Worm (Caenorhabditis elegans) whole organism, L2 larva: Measurements from ENCODE around the gene T04A8.7.

ENCODE experiments used
- C34F6.9 ChIP-seq: fragments of 150-350 bp; optimal IDR thresholded peaks from 2 replicates; lab custom pipeline; 2014; ENCODE audit warnings: missing biosample characterization, missing genetic modification characterization
- F13H6.1 ChIP-seq: sonication (generic microtip); optimal IDR thresholded peaks from 2 replicates; lab custom pipeline; 2016; ENCODE audit warnings: missing genetic modification characterization, missing compliant biosample characterization
- ZK546.5 ChIP-seq: sonication (generic microtip); optimal IDR thresholded peaks from 2 replicates; lab custom pipeline; 2017; ENCODE audit warnings: missing biosample characterization, missing genetic modification characterization
- aly-2 ChIP-seq: fragments of 150-350 bp; optimal IDR thresholded peaks from 2 replicates; lab custom pipeline; 2014; ENCODE audit warnings: missing biosample characterization, missing genetic modification characterization
- ama-1 ChIP-seq: fragments of 150-350 bp; optimal IDR thresholded peaks from 2 replicates; lab custom pipeline; 2018; ENCODE audit warnings: inconsistent platforms
- blmp-1 ChIP-seq: sonication (generic microtip); optimal IDR thresholded peaks from 2 replicates; lab custom pipeline; 2017; ENCODE audit warnings: missing genetic modification characterization, mild to moderate bottlenecking, missing compliant biosample characterization, antibody characterized with exemption, moderate library complexity; ENCODE audit not compliant: insufficient read depth
- ceh-16 ChIP-seq: fragments of 150-350 bp; optimal IDR thresholded peaks from 2 replicates; lab custom pipeline; 2014; ENCODE audit warnings: missing biosample characterization, missing genetic modification characterization
- ceh-82 ChIP-seq: fragments of 150-350 bp; optimal IDR thresholded peaks from 2 replicates; lab custom pipeline; 2014; ENCODE audit warnings: missing biosample characterization, missing genetic modification characterization
- crh-2 ChIP-seq: sonication (generic microtip); optimal IDR thresholded peaks from 2 replicates; lab custom pipeline; 2017; ENCODE audit warnings: missing biosample characterization, missing genetic modification characterization
- egl-27 ChIP-seq: sonication (generic microtip); optimal IDR thresholded peaks from 3 replicates; lab custom pipeline; 2017; ENCODE audit warnings: missing biosample characterization, missing genetic modification reagents, missing genetic modification characterization
- elt-1 ChIP-seq: fragments of 150-350 bp; optimal IDR thresholded peaks from 2 replicates; lab custom pipeline; 2014; ENCODE audit warnings: missing biosample characterization, missing genetic modification characterization
- elt-3 ChIP-seq: sonication (generic microtip); optimal IDR thresholded peaks from 2 replicates; lab custom pipeline; 2017; ENCODE audit warnings: missing biosample characterization, missing genetic modification characterization
- gmeb-1 ChIP-seq: fragments of 150-350 bp; optimal IDR thresholded peaks from 2 replicates; lab custom pipeline; 2014; ENCODE audit warnings: missing biosample characterization, missing genetic modification characterization
- lin-11 ChIP-seq: fragments of 150-350 bp; sonication (generic microtip); optimal IDR thresholded peaks from 2 replicates; lab custom pipeline; 2014; ENCODE audit warnings: missing biosample characterization, missing genetic modification characterization, inconsistent platforms, mixed read lengths
- lin-13 ChIP-seq: fragments of 150-350 bp; optimal IDR thresholded peaks from 2 replicates; lab custom pipeline; 2014; ENCODE audit warnings: missing biosample characterization, missing genetic modification reagents, missing genetic modification characterization
- lin-39 ChIP-seq: fragments of 150-350 bp; optimal IDR thresholded peaks from 2 replicates; lab custom pipeline; 2014; ENCODE audit warnings: missing biosample characterization, missing genetic modification reagents, missing genetic modification characterization
- lsy-2 ChIP-seq, 2 experiments: fragments of 150-350 bp in 1 of 2; sonication (generic microtip) in 1 of 2; optimal IDR thresholded peaks; 2 replicates each; lab custom pipeline; 2014 to 2017; ENCODE audit warnings: missing biosample characterization in 2 of 2, missing genetic modification characterization in 2 of 2
- mab-5 ChIP-seq: fragments of 150-350 bp; optimal IDR thresholded peaks from 2 replicates; lab custom pipeline; 2014; ENCODE audit warnings: missing biosample characterization, missing genetic modification characterization
- mbf-1 ChIP-seq: sonication (generic microtip); optimal IDR thresholded peaks from 2 replicates; lab custom pipeline; 2017; ENCODE audit warnings: missing biosample characterization, missing genetic modification characterization
- mdl-1 ChIP-seq, 2 experiments: fragments of 150-350 bp in 1 of 2; sonication (generic microtip) in 1 of 2; optimal IDR thresholded peaks; 2 replicates each; lab custom pipeline; 2017; ENCODE audit warnings: missing biosample characterization in 2 of 2, missing genetic modification characterization in 2 of 2
- nhr-10 ChIP-seq: sonication (generic microtip); optimal IDR thresholded peaks from 2 replicates; lab custom pipeline; 2017; ENCODE audit warnings: missing biosample characterization, missing genetic modification characterization
- nhr-11 ChIP-seq: fragments of 150-350 bp; optimal IDR thresholded peaks from 2 replicates; lab custom pipeline; 2014; ENCODE audit warnings: missing biosample characterization, missing genetic modification characterization
- nhr-129 ChIP-seq: fragments of 150-350 bp; optimal IDR thresholded peaks from 2 replicates; lab custom pipeline; 2014; ENCODE audit warnings: missing biosample characterization, missing genetic modification characterization
- nhr-21 ChIP-seq: fragments of 150-350 bp; optimal IDR thresholded peaks from 2 replicates; lab custom pipeline; 2014; ENCODE audit warnings: missing biosample characterization, missing genetic modification characterization
- nhr-237 ChIP-seq: fragments of 150-350 bp; optimal IDR thresholded peaks from 2 replicates; lab custom pipeline; 2014; ENCODE audit warnings: missing biosample characterization, missing genetic modification characterization
- nhr-6 ChIP-seq: fragments of 150-350 bp; optimal IDR thresholded peaks from 2 replicates; lab custom pipeline; 2014; ENCODE audit warnings: missing biosample characterization, missing genetic modification characterization
- nhr-77 ChIP-seq: fragments of 150-350 bp; optimal IDR thresholded peaks from 2 replicates; lab custom pipeline; 2014; ENCODE audit warnings: missing biosample characterization, missing genetic modification characterization
- peb-1 ChIP-seq: fragments of 150-350 bp; optimal IDR thresholded peaks from 2 replicates; lab custom pipeline; 2014; ENCODE audit warnings: missing biosample characterization, missing genetic modification characterization
- sem-4 ChIP-seq: fragments of 150-350 bp; optimal IDR thresholded peaks from 2 replicates; lab custom pipeline; 2014; ENCODE audit warnings: missing biosample characterization, missing genetic modification reagents, missing genetic modification characterization
- skn-1 ChIP-seq: sonication (generic microtip); optimal IDR thresholded peaks from 2 replicates; lab custom pipeline; 2017; ENCODE audit warnings: missing biosample characterization, missing genetic modification characterization
- sma-3 ChIP-seq: sonication (generic microtip); optimal IDR thresholded peaks from 2 replicates; lab custom pipeline; 2016; ENCODE audit warnings: missing genetic modification reagents, missing genetic modification characterization, missing compliant biosample characterization
- sma-9 ChIP-seq, 2 experiments: fragments of 150-350 bp in 1 of 2; sonication (generic microtip) in 1 of 2; optimal IDR thresholded peaks; 2 replicates each; lab custom pipeline; 2014 to 2016; ENCODE audit warnings: missing genetic modification characterization in 2 of 2, mild to moderate bottlenecking in 1 of 2, missing biosample characterization in 1 of 2, missing compliant biosample characterization in 1 of 2, missing genetic modification reagents in 1 of 2, moderate library complexity in 1 of 2
- snpc-4 ChIP-seq: fragments of 150-350 bp; optimal IDR thresholded peaks from 2 replicates; lab custom pipeline; 2014; ENCODE audit warnings: missing biosample characterization, missing genetic modification characterization
- unc-55 ChIP-seq: fragments of 150-350 bp; sonication (generic microtip); optimal IDR thresholded peaks from 3 replicates; lab custom pipeline; 2014; ENCODE audit warnings: missing biosample characterization, missing genetic modification reagents, missing genetic modification characterization
- unc-62 ChIP-seq: fragments of 150-350 bp; optimal IDR thresholded peaks from 2 replicates; lab custom pipeline; 2014; ENCODE audit warnings: missing biosample characterization, missing genetic modification reagents, missing genetic modification characterization
- zag-1 ChIP-seq: fragments of 150-350 bp; optimal IDR thresholded peaks from 2 replicates; lab custom pipeline; 2014; ENCODE audit warnings: missing biosample characterization, missing genetic modification characterization
- ztf-1 ChIP-seq: fragments of 200-800 bp; sonication (Bioruptor generic); conservative IDR thresholded peaks from 2 replicates; pipeline ENCODE4 v1.3.6; 2022; ENCODE audit warnings: missing genetic modification characterization, missing compliant biosample characterization
- ztf-11 ChIP-seq: sonication (generic microtip); optimal IDR thresholded peaks from 2 replicates; lab custom pipeline; 2017; ENCODE audit warnings: missing biosample characterization, missing genetic modification characterization
- ztf-4 ChIP-seq: fragments of 150-350 bp; optimal IDR thresholded peaks from 2 replicates; lab custom pipeline; 2014; ENCODE audit warnings: missing biosample characterization, missing genetic modification characterization

The T04A8.7 gene

DNA sequence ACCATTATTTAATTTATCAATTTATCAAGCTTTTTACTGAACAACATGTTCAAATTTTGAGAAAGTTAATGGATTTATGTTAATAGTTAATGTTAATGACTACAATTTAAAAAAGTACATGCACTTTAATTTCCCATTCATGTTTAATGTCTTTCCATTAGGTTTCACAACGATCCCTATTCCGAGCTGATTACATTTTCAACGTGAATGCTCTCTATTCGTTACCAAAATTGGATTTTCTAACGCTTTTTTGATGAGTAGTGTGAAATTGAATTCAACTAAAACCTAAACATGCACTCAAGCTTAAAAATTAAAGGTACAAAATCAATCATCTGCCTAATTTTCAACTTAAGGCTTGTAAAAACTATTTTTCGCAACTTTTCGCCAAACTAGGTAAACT is 37.8 kb upstream of the T04A8.7 start:
- no peak for TF ChIP-seq skn-1 (tag; lab: Kevin White, UChicago)
- no peak for TF ChIP-seq nhr-77 (tag; lab: Kevin White, UChicago)
- no peak for TF ChIP-seq ztf-4
- TF ChIP-seq, all 48 proteins: peak for 0

DNA sequence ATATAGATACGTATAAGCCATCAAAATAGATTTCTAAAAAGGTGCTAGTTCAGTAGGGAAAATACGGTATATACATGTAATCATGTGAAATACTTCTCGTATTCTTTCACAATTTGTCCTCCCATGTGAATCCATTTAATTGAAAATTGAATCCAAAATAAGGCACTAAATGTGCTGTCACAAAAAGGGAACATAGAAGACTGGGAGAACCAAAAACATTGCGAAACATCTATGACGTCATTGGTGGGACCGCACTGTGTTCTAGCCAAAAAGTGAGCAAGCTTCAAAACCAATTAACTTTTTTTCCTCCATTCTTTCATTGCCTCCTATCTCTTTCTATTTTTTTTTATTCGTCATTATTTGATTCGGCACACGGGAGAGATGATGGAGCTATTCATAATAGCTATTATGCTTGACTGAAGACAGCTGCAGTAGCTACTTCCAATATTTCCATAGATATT is 36.7 kb upstream of the T04A8.7 start, which contains the start of gene cdka-1:
Gene cdka-1 (plus strand): TSS at position 411 of the 461 bp plus-strand sequence.
- TF ChIP-seq C34F6.9 (tag; lab: Kevin White, UChicago) = peak; percentile 63
- TF ChIP-seq snpc-4 = no peak
- TF ChIP-seq elt-3 (tag; lab: Kevin White, UChicago) = no peak
- no peak for TF ChIP-seq F13H6.1 (tag; lab: Kevin White, UChicago)
- TF ChIP-seq gmeb-1 = no peak
- TF ChIP-seq zag-1 (tag; lab: Kevin White, UChicago) = peak; percentile 77
- TF ChIP-seq nhr-11 (tag; lab: Kevin White, UChicago) = no peak
- peak; percentile 55 for TF ChIP-seq sma-9 (GFP tag; optimal IDR thresholded peaks at IDR 0.05; lab: Kevin White, UChicago)
- no peak for TF ChIP-seq sma-9 (tag; optimal IDR thresholded peaks at IDR 0.05; lab: Kevin White, UChicago)
- TF ChIP-seq crh-2 (tag; lab: Kevin White, UChicago) = peak; percentile 23
- TF ChIP-seq ama-1 (lab: Kevin White, UChicago) = no peak
- TF ChIP-seq nhr-77 (tag; lab: Kevin White, UChicago) = no peak
- TF ChIP-seq unc-55 = peak; percentile 77
- TF ChIP-seq sem-4 (tag; lab: Kevin White, UChicago) = peak; percentile 37
- no peak for TF ChIP-seq ztf-4
- no peak for TF ChIP-seq blmp-1
- no peak for TF ChIP-seq lin-39 (tag; lab: Kevin White, UChicago)
- no peak for TF ChIP-seq mdl-1 (tag; optimal IDR thresholded peaks at IDR 0.05; lab: Kevin White, UChicago)
- TF ChIP-seq lsy-2 (tag; optimal IDR thresholded peaks at IDR 0.05; lab: Kevin White, UChicago) = peak in 1 of 2 experiments; percentile 59

DNA sequence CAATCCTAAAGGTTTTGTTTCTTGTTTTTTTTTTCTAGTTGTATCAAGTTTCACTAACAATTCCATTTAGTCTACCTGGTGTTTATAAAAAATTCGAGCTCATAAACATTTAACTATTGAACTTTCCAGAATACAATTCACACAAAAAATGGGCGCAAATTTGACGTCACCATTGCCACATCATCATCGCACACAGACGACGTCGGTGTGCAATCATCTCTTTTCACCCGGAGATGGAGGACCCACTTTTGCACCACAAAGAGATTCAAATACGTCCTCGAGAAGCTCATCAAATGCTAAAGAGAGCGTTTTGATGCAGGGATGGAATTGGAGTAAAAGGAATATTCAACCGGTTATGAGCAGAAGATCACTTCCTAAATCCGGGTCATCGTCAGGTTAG is 35.7 kb upstream of the T04A8.7 start:
- no peak for TF ChIP-seq mbf-1
- peak; percentile 36 for TF ChIP-seq crh-2 (tag; lab: Kevin White, UChicago)

DNA sequence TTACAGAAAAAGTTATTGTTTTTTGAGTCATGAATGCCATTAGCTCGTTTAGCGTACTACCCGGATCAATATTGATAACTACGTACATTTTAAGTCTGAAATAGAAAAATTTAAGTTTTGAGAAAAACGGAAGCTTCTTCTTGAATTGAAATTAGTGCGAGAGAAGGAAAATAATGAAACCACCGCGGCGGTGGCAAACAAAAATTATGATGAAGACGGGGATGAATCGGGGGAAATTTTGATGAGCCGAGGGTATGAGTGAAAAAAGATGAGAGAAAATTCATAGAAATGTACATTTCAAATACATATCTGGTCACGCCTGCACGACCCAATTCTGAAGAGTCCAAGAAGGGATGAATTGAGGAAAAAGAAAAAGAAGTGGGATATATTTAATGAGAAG is 29.9 kb upstream of the T04A8.7 start, which contains the start of gene T23F11.4:
Gene T23F11.4 (minus strand): TSS at position 101 of the 400 bp plus-strand sequence.
- no peak for TF ChIP-seq nhr-10 (tag; lab: Kevin White, UChicago)
- no peak for TF ChIP-seq nhr-129 (tag; lab: Kevin White, UChicago)
- no peak for TF ChIP-seq nhr-77 (tag; lab: Kevin White, UChicago)
- TF ChIP-seq blmp-1 = no peak
- TF ChIP-seq ztf-1 (GFP tag; lab: Robert Waterston, UW) = no peak
- no peak for TF ChIP-seq lin-11
- no peak for TF ChIP-seq lsy-2 (tag; optimal IDR thresholded peaks at IDR 0.05; lab: Kevin White, UChicago)
- TF ChIP-seq ama-1 (lab: Kevin White, UChicago) = no peak
- TF ChIP-seq sma-9 (GFP tag; optimal IDR thresholded peaks at IDR 0.05; lab: Kevin White, UChicago) = no peak
- no peak for TF ChIP-seq sma-9 (tag; optimal IDR thresholded peaks at IDR 0.05; lab: Kevin White, UChicago)
- TF ChIP-seq, all 48 proteins: peak for 0

DNA sequence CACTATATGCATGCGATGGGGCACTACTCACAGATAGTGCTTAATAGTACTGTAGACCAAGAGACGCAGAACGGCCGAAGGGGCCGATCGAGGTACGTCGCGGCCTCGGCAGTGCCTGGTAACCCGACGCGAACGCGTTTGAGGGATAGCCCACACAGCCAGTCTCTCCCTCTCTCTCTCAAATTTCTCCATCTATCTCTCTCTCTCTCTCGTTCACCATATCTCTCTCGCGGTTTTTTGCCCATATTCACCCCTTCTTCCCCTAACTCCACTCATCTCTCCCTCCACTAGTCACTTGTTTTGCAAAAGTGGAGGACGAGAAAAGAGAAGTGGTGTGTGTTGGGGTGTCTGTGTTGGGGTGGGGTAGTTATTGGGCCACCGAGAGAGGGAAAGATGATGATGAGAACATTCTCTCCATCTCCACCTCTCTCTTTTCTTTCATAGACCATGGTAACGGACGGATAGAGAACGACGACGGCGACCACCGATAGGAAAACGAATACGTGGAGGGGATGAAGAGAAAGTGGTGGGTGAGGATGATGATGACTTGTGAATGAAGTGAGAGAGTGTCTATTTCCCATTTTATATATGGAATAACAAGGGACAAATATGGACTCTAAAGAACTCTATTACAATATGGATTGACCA is 28.3 kb upstream of the T04A8.7 start:
- no peak for TF ChIP-seq nhr-237 (tag; lab: Kevin White, UChicago)
- no peak for TF ChIP-seq nhr-10 (tag; lab: Kevin White, UChicago)
- peak; percentile 47 for TF ChIP-seq nhr-21 (tag; lab: Kevin White, UChicago)
- no peak for TF ChIP-seq sem-4 (tag; lab: Kevin White, UChicago)
- no peak for TF ChIP-seq peb-1 (tag; lab: Kevin White, UChicago)
- no peak for TF ChIP-seq nhr-77 (tag; lab: Kevin White, UChicago)
- TF ChIP-seq skn-1 (tag; lab: Kevin White, UChicago) = no peak
- TF ChIP-seq blmp-1 = no peak
- TF ChIP-seq ceh-16 (tag; lab: Kevin White, UChicago) = peak; percentile 2
- no peak for TF ChIP-seq mab-5 (tag; lab: Kevin White, UChicago)
- no peak for TF ChIP-seq ama-1 (lab: Kevin White, UChicago)
- no peak for TF ChIP-seq elt-1 (tag; lab: Kevin White, UChicago)
- peak; percentile 34 for TF ChIP-seq nhr-6
- TF ChIP-seq crh-2 (tag; lab: Kevin White, UChicago) = peak; percentile 25
- TF ChIP-seq nhr-11 (tag; lab: Kevin White, UChicago) = no peak
- no peak for TF ChIP-seq snpc-4
- no peak for TF ChIP-seq ztf-1 (GFP tag; lab: Robert Waterston, UW)
- no peak for TF ChIP-seq unc-62 (GFP tag; lab: Kevin White, UChicago)
- peak; percentile 70 for TF ChIP-seq C34F6.9 (tag; lab: Kevin White, UChicago)
- TF ChIP-seq ztf-4 = no peak
- TF ChIP-seq elt-3 (tag; lab: Kevin White, UChicago) = no peak
- TF ChIP-seq ztf-11 (tag; lab: Kevin White, UChicago) = no peak
- peak in 1 of 2 experiments; percentile 52 for TF ChIP-seq lsy-2 (tag; optimal IDR thresholded peaks at IDR 0.05; lab: Kevin White, UChicago)
- TF ChIP-seq egl-27 (tag; lab: Kevin White, UChicago) = no peak
- no peak for TF ChIP-seq mbf-1
- TF ChIP-seq aly-2 = no peak
- no peak for TF ChIP-seq ZK546.5 (tag; lab: Kevin White, UChicago)
- peak; percentile 29 for TF ChIP-seq lin-13 (GFP tag; lab: Kevin White, UChicago)
- peak; percentile 52 for TF ChIP-seq sma-3 (GFP tag; lab: Kevin White, UChicago)
- peak; percentile 61 for TF ChIP-seq nhr-129 (tag; lab: Kevin White, UChicago)
- TF ChIP-seq ceh-82 (tag; lab: Kevin White, UChicago) = no peak
- no peak for TF ChIP-seq lin-11
- TF ChIP-seq mdl-1 (tag; optimal IDR thresholded peaks at IDR 0.05; lab: Kevin White, UChicago) = peak; percentile 5 to 15
- TF ChIP-seq sma-9 (GFP tag; optimal IDR thresholded peaks at IDR 0.05; lab: Kevin White, UChicago) = peak; percentile 49
- TF ChIP-seq sma-9 (tag; optimal IDR thresholded peaks at IDR 0.05; lab: Kevin White, UChicago) = no peak
